Worm (Caenorhabditis elegans): ENCODE results near the gene K08D12.3.

DNA sequence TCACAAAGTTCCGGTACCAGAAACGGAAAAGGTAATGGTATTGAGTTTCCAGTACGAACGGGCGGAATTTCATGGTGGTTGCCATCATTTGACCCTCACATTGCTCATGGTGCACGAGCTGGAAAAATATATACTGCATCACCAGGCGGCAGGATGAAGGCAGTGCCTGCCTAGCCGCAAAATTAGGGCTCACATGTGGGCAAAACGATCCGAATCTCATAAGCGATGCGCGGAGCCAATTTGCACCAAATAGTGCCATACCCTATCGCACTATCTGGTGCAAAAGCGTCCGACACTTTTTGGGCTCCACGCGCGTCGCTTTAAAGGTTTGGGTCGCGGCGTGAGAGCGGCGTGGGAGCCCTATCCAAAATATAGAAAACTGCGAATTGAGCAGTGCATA lies 30.8 kb upstream of the K08D12.3 start:
- TF ChIP-seq dmd-4 (tag; optimal IDR thresholded peaks at IDR 0.05): no peak
- TF ChIP-seq lsy-2 (tag; optimal IDR thresholded peaks at IDR 0.05): no peak
- no peak for TF ChIP-seq elt-3 (tag; optimal IDR thresholded peaks at IDR 0.05)
- TF ChIP-seq aly-2 (tag; optimal IDR thresholded peaks at IDR 0.05): no peak
- no peak for TF ChIP-seq lin-39 (tag; optimal IDR thresholded peaks at IDR 0.05)
- TF ChIP-seq lin-11 (tag; optimal IDR thresholded peaks at IDR 0.05): no peak
- TF ChIP-seq snpc-4 (tag; optimal IDR thresholded peaks at IDR 0.05): no peak

All from whole organism, L2 larva.